Fruit fly (Drosophila melanogaster): ENCODE measurements around the gene Itpr.

DNA sequence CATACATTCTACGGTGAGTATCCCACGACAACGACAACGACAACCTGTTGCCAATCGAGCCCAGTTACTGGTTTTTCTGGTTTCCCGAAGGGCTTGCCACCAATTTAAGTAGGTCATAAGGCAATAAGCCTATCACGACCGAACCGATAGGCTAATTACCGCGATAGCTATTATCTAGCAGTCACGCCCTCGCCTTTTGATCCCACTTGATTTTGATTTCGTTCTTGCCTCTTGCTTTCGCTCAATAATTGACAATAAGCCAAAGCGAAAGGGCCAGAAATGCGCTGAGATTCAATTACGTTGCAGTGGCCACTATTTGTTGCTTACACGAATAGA lies 927 bp downstream of the Itpr start:
- TF ChIP-seq cic (GFP tag; optimal IDR thresholded peaks at IDR 0.05) (no peak), cnc (optimal IDR thresholded peaks at IDR 0.05) (no peak), CG14711 (tag; optimal IDR thresholded peaks at IDR 0.05) (no peak), CG7101 (tag; optimal IDR thresholded peaks at IDR 0.05) (no peak), bab1 (GFP tag; optimal IDR thresholded peaks at IDR 0.05) (no peak)
